Fruit fly (Drosophila melanogaster) whole organism, wandering third instar larva: ENCODE data around the gene Dref.

Experiments
- Abd-B ChIP-seq: fragments of >200 bp; optimal IDR thresholded peaks from 2 replicates; lab custom pipeline; 2017; ENCODE audit warnings: missing biosample characterization, missing genetic modification characterization
- CG32264 ChIP-seq: fragments of 200-800 bp; sonication (Bioruptor generic); optimal IDR thresholded peaks from 2 replicates; lab custom pipeline; 2016; ENCODE audit warnings: missing biosample characterization, missing genetic modification characterization
- CG9705 ChIP-seq: fragments of 200-800 bp; sonication (Bioruptor generic); optimal IDR thresholded peaks from 2 replicates; lab custom pipeline; 2018; ENCODE audit warnings: missing biosample characterization, mild to moderate bottlenecking, missing genetic modification characterization
- CrebA ChIP-seq: fragments of 200-800 bp; sonication (Bioruptor generic); optimal IDR thresholded peaks from 2 replicates; lab custom pipeline; 2016; ENCODE audit warnings: missing biosample characterization, mild to moderate bottlenecking, missing genetic modification characterization, borderline replicate concordance
- Dfd ChIP-seq: fragments of >200 bp; optimal IDR thresholded peaks from 2 replicates; lab custom pipeline; 2017; ENCODE audit warnings: missing biosample characterization, missing genetic modification characterization
- Dif ChIP-seq: fragments of 200-275, 200-300 bp; sonication (Bioruptor generic); optimal IDR thresholded peaks from 2 replicates; lab custom pipeline; 2018; ENCODE audit warnings: missing biosample characterization, missing genetic modification characterization; ENCODE audit not compliant: partially characterized antibody
- GATAd ChIP-seq: sonication (Bioruptor generic); optimal IDR thresholded peaks from 2 replicates; lab custom pipeline; 2016; ENCODE audit warnings: missing biosample characterization, missing genetic modification characterization
- HLH106 ChIP-seq: fragments of 200-800 bp; optimal IDR thresholded peaks from 3 replicates; lab custom pipeline; 2019; ENCODE audit warnings: missing biosample characterization, mild to moderate bottlenecking, missing genetic modification characterization, moderate library complexity
- Hnf4 ChIP-seq: fragments of 200-800 bp; sonication (Bioruptor generic); optimal IDR thresholded peaks from 2 replicates; lab custom pipeline; 2016; ENCODE audit warnings: missing biosample characterization, mild to moderate bottlenecking, missing genetic modification characterization
- Hr78 ChIP-seq: fragments of >200 bp; optimal IDR thresholded peaks from 2 replicates; lab custom pipeline; 2017; ENCODE audit warnings: missing biosample characterization, missing genetic modification characterization
- Hr83 ChIP-seq: fragments of 200-300 bp; sonication (Bioruptor generic); optimal IDR thresholded peaks from 2 replicates; lab custom pipeline; 2016; ENCODE audit warnings: missing biosample characterization, mild to moderate bottlenecking, missing genetic modification characterization, moderate library complexity; ENCODE audit not compliant: poor library complexity, severe bottlenecking
- Jra ChIP-seq: sonication (Bioruptor generic); optimal IDR thresholded peaks from 2 replicates; lab custom pipeline; 2016; ENCODE audit warnings: missing biosample characterization, missing genetic modification characterization
- Mio ChIP-seq: sonication (Bioruptor generic); optimal IDR thresholded peaks from 2 replicates; lab custom pipeline; 2016; ENCODE audit warnings: missing biosample characterization, missing genetic modification characterization
- Myc ChIP-seq: fragments of >200 bp; optimal IDR thresholded peaks from 2 replicates; lab custom pipeline; 2017
- N ChIP-seq: fragments of >200 bp; optimal IDR thresholded peaks from 2 replicates; lab custom pipeline; 2018; ENCODE audit warnings: missing biosample characterization, missing external identifiers, missing genetic modification characterization
- OdsH ChIP-seq: fragments of 200-800 bp; sonication (Bioruptor generic); optimal IDR thresholded peaks from 2 replicates; lab custom pipeline; 2016; ENCODE audit warnings: missing biosample characterization, mild to moderate bottlenecking, missing genetic modification characterization
- Rel ChIP-seq, 2 experiments: fragments of 200-800 bp; sonication (Bioruptor generic) in 1 of 2; optimal IDR thresholded peaks; 2 replicates in 1 of 2; 3 replicates in 1 of 2; lab custom pipeline; 2016 to 2019; ENCODE audit warnings: mild to moderate bottlenecking in 2 of 2, missing biosample characterization in 2 of 2, missing genetic modification characterization in 2 of 2, moderate library complexity in 1 of 2
- Sp1 ChIP-seq: fragments of 200-800 bp; sonication (Bioruptor generic); optimal IDR thresholded peaks from 3 replicates; lab custom pipeline; 2019; ENCODE audit warnings: missing biosample characterization, mild to moderate bottlenecking, missing genetic modification characterization, moderate library complexity
- Vsx2 ChIP-seq: fragments of 200-300, 225-300 bp; sonication (Bioruptor generic); optimal IDR thresholded peaks from 2 replicates; lab custom pipeline; 2018; ENCODE audit warnings: missing biosample characterization, missing genetic modification characterization; ENCODE audit not compliant: partially characterized antibody
- br ChIP-seq: fragments of 200-800 bp; sonication (Bioruptor generic); optimal IDR thresholded peaks from 2 replicates; lab custom pipeline; 2016; ENCODE audit warnings: missing biosample characterization, missing genetic modification characterization
- brk ChIP-seq: fragments of 200-800 bp; sonication (Bioruptor generic); optimal IDR thresholded peaks from 2 replicates; lab custom pipeline; 2016; ENCODE audit warnings: missing biosample characterization, mild to moderate bottlenecking, missing genetic modification characterization
- dl ChIP-seq, 2 experiments: fragments of 175-275, 200-275 bp in 1 of 2; fragments of 200-275 bp in 1 of 2; sonication (Bioruptor generic); optimal IDR thresholded peaks; lab custom pipeline; 2018; ENCODE audit warnings: mild to moderate bottlenecking in 2 of 2, missing biosample characterization in 2 of 2, missing genetic modification characterization in 2 of 2, moderate library complexity in 2 of 2; ENCODE audit not compliant: partially characterized antibody in 2 of 2, insufficient read depth in 1 of 2
- dmrt93B ChIP-seq: fragments of 200-800 bp; sonication (Bioruptor generic); optimal IDR thresholded peaks from 2 replicates; lab custom pipeline; 2018; ENCODE audit warnings: missing biosample characterization, mild to moderate bottlenecking, missing genetic modification characterization
- dsf ChIP-seq: sonication (Bioruptor generic); optimal IDR thresholded peaks from 2 replicates; lab custom pipeline; 2016; ENCODE audit warnings: missing biosample characterization, missing genetic modification characterization, borderline replicate concordance
- ey ChIP-seq: fragments of 200-800 bp; sonication (Bioruptor generic); optimal IDR thresholded peaks from 2 replicates; lab custom pipeline; 2016; ENCODE audit warnings: missing biosample characterization, missing genetic modification characterization
- foxo ChIP-seq, 2 experiments: fragments of 200-800 bp; sonication (Bioruptor generic); optimal IDR thresholded peaks; 2 replicates in 1 of 2; 3 replicates in 1 of 2; lab custom pipeline; 2016 to 2017; ENCODE audit warnings: missing biosample characterization in 2 of 2, missing genetic modification characterization in 2 of 2
- fru ChIP-seq: fragments of 200-800 bp; sonication (Bioruptor generic); optimal IDR thresholded peaks from 3 replicates; lab custom pipeline; 2016; ENCODE audit warnings: missing biosample characterization, mild to moderate bottlenecking, missing genetic modification characterization
- h ChIP-seq: fragments of 200-800 bp; sonication (Bioruptor generic); optimal IDR thresholded peaks from 3 replicates; lab custom pipeline; 2016; ENCODE audit warnings: missing biosample characterization, mild to moderate bottlenecking, missing genetic modification characterization
- jim ChIP-seq: fragments of 175-275, 200-325 bp; sonication (Bioruptor generic); optimal IDR thresholded peaks from 2 replicates; lab custom pipeline; 2016; ENCODE audit warnings: missing biosample characterization, mild to moderate bottlenecking, missing genetic modification characterization
- lola ChIP-seq: fragments of >200 bp; optimal IDR thresholded peaks from 2 replicates; lab custom pipeline; 2017; ENCODE audit warnings: missing biosample characterization, missing genetic modification characterization
- pan ChIP-seq: fragments of >200 bp; optimal IDR thresholded peaks from 2 replicates; lab custom pipeline; 2017
- psq ChIP-seq: fragments of 200-800 bp; sonication (Bioruptor generic); optimal IDR thresholded peaks from 3 replicates; lab custom pipeline; 2017; ENCODE audit warnings: missing biosample characterization, mild to moderate bottlenecking, missing genetic modification characterization, moderate library complexity
- rgr ChIP-seq: fragments of 200-800 bp; sonication (Bioruptor generic); optimal IDR thresholded peaks from 3 replicates; lab custom pipeline; 2016; ENCODE audit warnings: missing biosample characterization, mild to moderate bottlenecking, missing genetic modification characterization
- sage ChIP-seq: fragments of 200-800 bp; sonication (Bioruptor generic); optimal IDR thresholded peaks from 2 replicates; lab custom pipeline; 2016; ENCODE audit warnings: missing biosample characterization, mild to moderate bottlenecking, missing genetic modification characterization
- sv ChIP-seq: fragments of 200-800 bp; sonication (Bioruptor generic); optimal IDR thresholded peaks from 3 replicates; lab custom pipeline; 2016; ENCODE audit warnings: missing biosample characterization, missing genetic modification characterization
- tai ChIP-seq: sonication (Bioruptor generic); optimal IDR thresholded peaks from 2 replicates; lab custom pipeline; 2016; ENCODE audit warnings: missing biosample characterization, missing genetic modification characterization
- usp ChIP-seq: fragments of >200 bp; optimal IDR thresholded peaks from 2 replicates; lab custom pipeline; 2017; ENCODE audit warnings: missing biosample characterization, missing genetic modification characterization
- woc ChIP-seq: sonication (Bioruptor generic); optimal IDR thresholded peaks from 2 replicates; lab custom pipeline; 2016; ENCODE audit warnings: missing biosample characterization, mild to moderate bottlenecking, missing genetic modification characterization

Gene Dref

dm6 chr2L:10004574-10004973 lies 37.5 kb upstream of the Dref start:
- TF ChIP-seq sv: no peak
- no peak for TF ChIP-seq dl (GFP tag; optimal IDR thresholded peaks at IDR 0.05; lab: Kevin White, UChicago; ENCODE audit: insufficient read depth in 1 of 2, partially characterized antibody in 2 of 2)
- TF ChIP-seq CG32264 (GFP tag; lab: Kevin White, UChicago): no peak
- no peak for TF ChIP-seq sage (GFP tag; lab: Kevin White, UChicago)
- TF ChIP-seq tai (GFP tag; lab: Kevin White, UChicago): no peak
- TF ChIP-seq foxo (GFP tag; optimal IDR thresholded peaks at IDR 0.05; lab: Kevin White, UChicago): no peak
- no peak for TF ChIP-seq woc (GFP tag; lab: Kevin White, UChicago)
- TF ChIP-seq Jra: no peak
- TF ChIP-seq Rel (GFP tag; optimal IDR thresholded peaks at IDR 0.05; lab: Kevin White, UChicago): no peak
- TF ChIP-seq Rel (tag; optimal IDR thresholded peaks at IDR 0.05; lab: Kevin White, UChicago): no peak
- TF ChIP-seq, all 38 proteins: peak for 0

- TF ChIP-seq ey (GFP tag; lab: Kevin White, UChicago) (peak; percentile 36), brk (GFP tag; lab: Kevin White, UChicago) (peak; percentile 54), HLH106 (tag; lab: Kevin White, UChicago) (peak; percentile 62), usp (no peak), Hr83 (GFP tag; lab: Kevin White, UChicago) (peak; percentile 96), sv (peak; percentile 39), foxo (GFP tag; optimal IDR thresholded peaks at IDR 0.05; lab: Kevin White, UChicago) (peak in 1 of 2 experiments; percentile 77), Dfd (no peak), woc (GFP tag; lab: Kevin White, UChicago) (peak; percentile 59), OdsH (peak; percentile 55), h (GFP tag; lab: Kevin White, UChicago) (peak; percentile 78), CrebA (no peak), Vsx2 (GFP tag; lab: Kevin White, UChicago) (peak; percentile 58), Abd-B (no peak), CG9705 (peak; percentile 60), pan (no peak), GATAd (peak; percentile 4), N (GFP tag; lab: Kevin White, UChicago) (no peak), Mio (GFP tag; lab: Kevin White, UChicago) (no peak), Sp1 (GFP tag; lab: Kevin White, UChicago) (peak; percentile 62), jim (GFP tag; lab: Kevin White, UChicago) (peak; percentile 62), fru (GFP tag; lab: Kevin White, UChicago) (no peak), br (GFP tag; lab: Kevin White, UChicago) (peak; percentile 62), rgr (GFP tag; lab: Kevin White, UChicago) (peak; percentile 81), dsf (GFP tag; lab: Kevin White, UChicago) (no peak), Rel (GFP tag; optimal IDR thresholded peaks at IDR 0.05; lab: Kevin White, UChicago) (no peak), Rel (tag; optimal IDR thresholded peaks at IDR 0.05; lab: Kevin White, UChicago) (no peak), dl (GFP tag; optimal IDR thresholded peaks at IDR 0.05; lab: Kevin White, UChicago; ENCODE audit: insufficient read depth in 1 of 2, partially characterized antibody in 2 of 2) (no peak), Hnf4 (GFP tag; lab: Kevin White, UChicago) (peak; percentile 66), Dif (peak; percentile 6), Hr78 (GFP tag; lab: Kevin White, UChicago) (no peak), psq (GFP tag; lab: Kevin White, UChicago) (peak; percentile 28), sage (GFP tag; lab: Kevin White, UChicago) (no peak), Myc (lab: Kevin White, UChicago) (peak; percentile 5), tai (GFP tag; lab: Kevin White, UChicago) (no peak), lola (GFP tag; lab: Kevin White, UChicago) (no peak), dmrt93B (peak; percentile 57), Jra (peak; percentile 41), CG32264 (GFP tag; lab: Kevin White, UChicago) (no peak)
Observed at dm6 chr2L:10003593-10003992, 36.6 kb upstream of the Dref start, which contains the start of gene Ndf. Gene Ndf, plus strand, starts transcription at chr2L:10003832.
